Fruit fly (Drosophila melanogaster) whole organism, embryonic: ENCODE data around the gene LIMK1.

Source experiments
- CG10462 ChIP-seq: fragments of 200-800 bp; sonication (Bioruptor generic); optimal IDR thresholded peaks from 2 replicates; lab custom pipeline; 2016; ENCODE audit warnings: missing biosample characterization, missing genetic modification characterization
- CG10543 ChIP-seq: fragments of 200-800 bp; sonication (Bioruptor generic); optimal IDR thresholded peaks from 3 replicates; lab custom pipeline; 2017; ENCODE audit warnings: missing biosample characterization, mild to moderate bottlenecking, missing genetic modification characterization, moderate library complexity
- CG10654 ChIP-seq: fragments of 200-800 bp; sonication (Bioruptor generic); optimal IDR thresholded peaks from 2 replicates; lab custom pipeline; 2016; ENCODE audit warnings: missing biosample characterization, missing genetic modification characterization
- CG11398 ChIP-seq: fragments of 200-800 bp; sonication (Bioruptor generic); optimal IDR thresholded peaks from 2 replicates; lab custom pipeline; 2016; ENCODE audit warnings: missing biosample characterization, missing genetic modification characterization
- CG11456 ChIP-seq: fragments of 200-800 bp; sonication (Bioruptor generic); IDR thresholded peaks from 3 replicates; pipeline ENCODE4 v1.3.6; 2022; ENCODE audit warnings: missing biosample characterization, missing genetic modification characterization
- CG12071 ChIP-seq: fragments of 200-800 bp; sonication (Bioruptor generic); optimal IDR thresholded peaks from 3 replicates; lab custom pipeline; 2018; ENCODE audit warnings: missing biosample characterization, mild to moderate bottlenecking, missing genetic modification characterization
- CG1233 ChIP-seq: fragments of 200-800 bp; sonication (Bioruptor generic); optimal IDR thresholded peaks from 4 replicates; lab custom pipeline; 2018; ENCODE audit warnings: missing biosample characterization, mild to moderate bottlenecking, missing genetic modification characterization
- CG12391 ChIP-seq: fragments of 200-800 bp; sonication (Bioruptor generic); optimal IDR thresholded peaks from 3 replicates; lab custom pipeline; 2018; ENCODE audit warnings: missing biosample characterization, mild to moderate bottlenecking, missing genetic modification characterization, moderate library complexity
- CG12942 ChIP-seq: fragments of 200-800 bp; sonication (Bioruptor generic); optimal IDR thresholded peaks from 3 replicates; lab custom pipeline; 2016; ENCODE audit warnings: missing biosample characterization, missing genetic modification characterization
- CG14014 ChIP-seq: fragments of 200-800 bp; sonication (Bioruptor generic); IDR thresholded peaks from 2 replicates; pipeline ENCODE4 v1.3.6; 2022; ENCODE audit warnings: missing biosample characterization, missing genetic modification characterization
- CG15073 ChIP-seq: fragments of 200-800 bp; sonication (Bioruptor generic); optimal IDR thresholded peaks from 2 replicates; lab custom pipeline; 2016; ENCODE audit warnings: missing biosample characterization, missing genetic modification characterization
- CG17361 ChIP-seq: fragments of 200-800 bp; sonication (Bioruptor generic); IDR thresholded peaks from 3 replicates; pipeline ENCODE4 v1.3.6; 2022; ENCODE audit warnings: missing biosample characterization, missing genetic modification characterization
- CG2120 ChIP-seq: fragments of 200-800 bp; sonication (Bioruptor generic); optimal IDR thresholded peaks from 3 replicates; lab custom pipeline; 2016; ENCODE audit warnings: missing biosample characterization, missing genetic modification characterization
- CG2129 ChIP-seq: fragments of 200-800 bp; sonication (Bioruptor generic); IDR thresholded peaks from 2 replicates; pipeline ENCODE4 v1.3.6; 2022; ENCODE audit warnings: missing biosample characterization, missing genetic modification characterization; ENCODE audit not compliant: partially characterized antibody
- CG30403 ChIP-seq: fragments of 200-800 bp; sonication (Bioruptor generic); optimal IDR thresholded peaks from 3 replicates; lab custom pipeline; 2016; ENCODE audit warnings: missing biosample characterization, missing genetic modification characterization
- CG31365 ChIP-seq: fragments of 200-800 bp; sonication (Bioruptor generic); optimal IDR thresholded peaks from 2 replicates; lab custom pipeline; 2018; ENCODE audit warnings: missing biosample characterization, mild to moderate bottlenecking, missing genetic modification characterization
- CG34422 ChIP-seq: fragments of 200-800 bp; sonication (Bioruptor generic); IDR thresholded peaks from 3 replicates; pipeline ENCODE4 v1.3.6; 2022; ENCODE audit warnings: missing biosample characterization, missing genetic modification characterization
- CG4282 ChIP-seq: fragments of 200-800 bp; sonication (Bioruptor generic); optimal IDR thresholded peaks from 2 replicates; lab custom pipeline; 2016; ENCODE audit warnings: missing biosample characterization, missing genetic modification characterization
- CG6175 ChIP-seq: fragments of 200-800 bp; sonication (Bioruptor generic); IDR thresholded peaks from 3 replicates; pipeline ENCODE4 v1.3.6; 2022; ENCODE audit warnings: missing biosample characterization, missing genetic modification characterization
- CG7556 ChIP-seq: fragments of 200-800 bp; sonication (Bioruptor generic); optimal IDR thresholded peaks from 2 replicates; lab custom pipeline; 2017; ENCODE audit warnings: missing biosample characterization, mild to moderate bottlenecking, missing genetic modification characterization
- CG7745 ChIP-seq: fragments of 200-800 bp; sonication (Bioruptor generic); optimal IDR thresholded peaks from 2 replicates; lab custom pipeline; 2018; ENCODE audit warnings: missing biosample characterization, mild to moderate bottlenecking, missing genetic modification characterization, moderate library complexity
- CG9727 ChIP-seq: fragments of 200-800 bp; sonication (Bioruptor generic); optimal IDR thresholded peaks from 3 replicates; lab custom pipeline; 2017; ENCODE audit warnings: missing biosample characterization, mild to moderate bottlenecking, missing genetic modification characterization
- CG9817 ChIP-seq: fragments of 200-800 bp; sonication (Bioruptor generic); optimal IDR thresholded peaks from 2 replicates; lab custom pipeline; 2018; ENCODE audit warnings: missing biosample characterization, mild to moderate bottlenecking, missing genetic modification characterization, moderate library complexity
- CHES-1-like ChIP-seq: fragments of 200-800 bp; sonication (Bioruptor generic); optimal IDR thresholded peaks from 2 replicates; lab custom pipeline; 2016; ENCODE audit warnings: missing biosample characterization, missing genetic modification characterization
- Dad ChIP-seq: fragments of 200-800 bp; sonication (Bioruptor generic); optimal IDR thresholded peaks from 3 replicates; lab custom pipeline; 2016; ENCODE audit warnings: missing biosample characterization, missing genetic modification characterization
- Dip3 ChIP-seq: fragments of 200-800 bp; sonication (Bioruptor generic); optimal IDR thresholded peaks from 3 replicates; lab custom pipeline; 2016; ENCODE audit warnings: missing biosample characterization, missing genetic modification characterization
- Elba2 ChIP-seq: fragments of 200-800 bp; sonication (Bioruptor generic); optimal IDR thresholded peaks from 3 replicates; lab custom pipeline; 2016; ENCODE audit warnings: missing biosample characterization, missing genetic modification characterization
- Fer3 ChIP-seq: fragments of 200-800 bp; sonication (Bioruptor generic); optimal IDR thresholded peaks from 2 replicates; lab custom pipeline; 2018; ENCODE audit warnings: missing biosample characterization, mild to moderate bottlenecking, missing genetic modification characterization, moderate library complexity
- Hr78 ChIP-seq, 2 experiments: fragments of 200-800 bp in 1 of 2; fragments of >200 bp in 1 of 2; sonication (Bioruptor generic) in 1 of 2; optimal IDR thresholded peaks; 2 replicates each; lab custom pipeline; 2017 to 2019; ENCODE audit warnings: missing biosample characterization in 2 of 2, missing genetic modification characterization in 2 of 2, mild to moderate bottlenecking in 1 of 2, moderate library complexity in 1 of 2
- Hsf ChIP-seq: fragments of 200-800 bp; sonication (Bioruptor generic); optimal IDR thresholded peaks from 3 replicates; lab custom pipeline; 2016; ENCODE audit warnings: missing biosample characterization, missing genetic modification characterization
- MTF-1 ChIP-seq: fragments of 200-800 bp; sonication (Bioruptor generic); optimal IDR thresholded peaks from 2 replicates; lab custom pipeline; 2018; ENCODE audit warnings: missing biosample characterization, mild to moderate bottlenecking, missing genetic modification characterization, borderline replicate concordance
- Mad ChIP-seq: fragments of 200-800 bp; sonication (Bioruptor generic); optimal IDR thresholded peaks from 2 replicates; lab custom pipeline; 2016; ENCODE audit warnings: missing biosample characterization, missing genetic modification characterization
- NfI ChIP-seq: fragments of 200-800 bp; sonication (Bioruptor generic); optimal IDR thresholded peaks from 3 replicates; lab custom pipeline; 2018; ENCODE audit warnings: missing biosample characterization, mild to moderate bottlenecking, missing genetic modification characterization, moderate library complexity
- Opbp ChIP-seq: fragments of 200-800 bp; sonication (Bioruptor generic); IDR thresholded peaks from 3 replicates; pipeline ENCODE4 v1.3.6; 2022; ENCODE audit warnings: missing biosample characterization, missing genetic modification characterization; ENCODE audit not compliant: partially characterized antibody
- abd-A ChIP-seq: fragments of 200-800 bp; sonication (Bioruptor generic); optimal IDR thresholded peaks from 3 replicates; lab custom pipeline; 2019; ENCODE audit warnings: missing biosample characterization, mild to moderate bottlenecking, missing genetic modification characterization, moderate library complexity
- ato ChIP-seq: fragments of 200-800 bp; sonication (Bioruptor generic); IDR thresholded peaks from 2 replicates; pipeline ENCODE4 v1.3.6; 2022; ENCODE audit warnings: missing biosample characterization, missing genetic modification characterization; ENCODE audit not compliant: partially characterized antibody
- caup ChIP-seq: fragments of 200-800 bp; sonication (Bioruptor generic); optimal IDR thresholded peaks from 3 replicates; lab custom pipeline; 2017; ENCODE audit warnings: missing biosample characterization, mild to moderate bottlenecking, missing genetic modification characterization, moderate library complexity; ENCODE audit not compliant: severe bottlenecking
- corto ChIP-seq: fragments of 200-800 bp; sonication (Bioruptor generic); optimal IDR thresholded peaks from 2 replicates; lab custom pipeline; 2016; ENCODE audit warnings: missing biosample characterization, mild to moderate bottlenecking, missing genetic modification characterization, moderate library complexity
- lov ChIP-seq, 2 experiments: fragments of 200-800 bp in 1 of 2; fragments of >200 bp in 1 of 2; sonication (Bioruptor generic) in 1 of 2; IDR thresholded peaks in 1 of 2; optimal IDR thresholded peaks in 1 of 2; 2 replicates in 1 of 2; 3 replicates in 1 of 2; pipeline versions ENCODE4 v1.3.6 to Lab custom; 2017 to 2022; ENCODE audit warnings: missing biosample characterization in 1 of 2, missing genetic modification characterization in 1 of 2
- pfk ChIP-seq: fragments of 200-800 bp; sonication (Bioruptor generic); optimal IDR thresholded peaks from 2 replicates; lab custom pipeline; 2018; ENCODE audit warnings: missing biosample characterization, mild to moderate bottlenecking, missing genetic modification characterization, moderate library complexity
- pita ChIP-seq: fragments of 200-800 bp; sonication (Bioruptor generic); optimal IDR thresholded peaks from 2 replicates; lab custom pipeline; 2017; ENCODE audit warnings: missing biosample characterization, mild to moderate bottlenecking, missing genetic modification characterization
- rib ChIP-seq: fragments of 200-800 bp; sonication (Bioruptor generic); IDR thresholded peaks from 2 replicates; pipeline ENCODE4 v1.3.6; 2022; ENCODE audit warnings: missing biosample characterization, missing genetic modification characterization
- ro ChIP-seq: fragments of 200-800 bp; sonication (Bioruptor generic); IDR thresholded peaks from 2 replicates; pipeline ENCODE4 v1.3.6; 2022; ENCODE audit warnings: missing biosample characterization, missing genetic modification characterization
- sim ChIP-seq: fragments of 200-800 bp; sonication (Bioruptor generic); IDR thresholded peaks from 2 replicates; pipeline ENCODE4 v1.3.6; 2022; ENCODE audit warnings: missing biosample characterization, missing genetic modification characterization
- sna ChIP-seq: fragments of 200-800 bp; sonication (Bioruptor generic); IDR thresholded peaks from 2 replicates; pipeline ENCODE4 v1.3.6; 2022; ENCODE audit warnings: missing biosample characterization, missing genetic modification characterization; ENCODE audit not compliant: partially characterized antibody
- vnd ChIP-seq: fragments of 200-800 bp; sonication (Bioruptor generic); IDR thresholded peaks from 3 replicates; pipeline ENCODE4 v1.3.6; 2022; ENCODE audit warnings: missing biosample characterization, missing genetic modification characterization; ENCODE audit not compliant: partially characterized antibody
- wdn ChIP-seq: fragments of 200-800 bp; sonication (Bioruptor generic); IDR thresholded peaks from 2 replicates; pipeline ENCODE4 v1.3.6; 2022; ENCODE audit warnings: missing biosample characterization, missing genetic modification characterization
- zen2 ChIP-seq: fragments of 200-800 bp; sonication (Bioruptor generic); IDR thresholded peaks from 3 replicates; pipeline ENCODE4 v1.3.6; 2022; ENCODE audit warnings: missing biosample characterization, missing genetic modification characterization; ENCODE audit not compliant: partially characterized antibody

LIMK1 gene

dm6 chrX:12579506-12579999, 12.4 kb downstream of the LIMK1 start (continued):
- peak; percentile 93 for TF ChIP-seq Mad (GFP tag; lab: Kevin White, UChicago)
- no peak for TF ChIP-seq pfk (GFP tag; lab: Kevin White, UChicago)
- TF ChIP-seq CG12391 (tag; lab: Kevin White, UChicago): peak; percentile 95
- TF ChIP-seq CHES-1-like (GFP tag; lab: Kevin White, UChicago): peak; percentile 97
- peak; percentile 96 for TF ChIP-seq caup
- TF ChIP-seq CG30403 (GFP tag; lab: Kevin White, UChicago): peak; percentile 96
- TF ChIP-seq CG17361 (GFP tag; lab: Robert Waterston, UW): peak; percentile 98
- peak; percentile 97 for TF ChIP-seq NfI (GFP tag; lab: Kevin White, UChicago)
- peak; percentile 89 for TF ChIP-seq wdn (GFP tag; lab: Robert Waterston, UW)
- TF ChIP-seq CG12071 (GFP tag; lab: Kevin White, UChicago): peak; percentile 92
- peak; percentile 87 for TF ChIP-seq CG10462 (GFP tag; lab: Kevin White, UChicago)
- TF ChIP-seq CG11456 (GFP tag; lab: Robert Waterston, UW): peak; percentile 92
- no peak for TF ChIP-seq lov (optimal IDR thresholded peaks at IDR 0.05; lab: Kevin White, UChicago)
- peak; percentile 54; the same call in 1 of the 3 replicates for TF ChIP-seq lov (GFP tag; IDR thresholded peaks at IDR 0.05; lab: Robert Waterston, UW)
- peak; percentile 78 for TF ChIP-seq MTF-1 (GFP tag; lab: Kevin White, UChicago)
- TF ChIP-seq Hr78 (GFP tag; optimal IDR thresholded peaks at IDR 0.05; lab: Kevin White, UChicago): peak in 1 of 2 experiments; percentile 76
- TF ChIP-seq sna (GFP tag; lab: Robert Waterston, UW): no peak
- peak; percentile 72; the same call in 2 of the 3 replicates for TF ChIP-seq CG6175 (GFP tag; lab: Robert Waterston, UW)
- TF ChIP-seq Elba2: peak; percentile 96
- TF ChIP-seq CG10654 (GFP tag; lab: Kevin White, UChicago): peak; percentile 91
- peak; percentile 98 for TF ChIP-seq CG2120 (GFP tag; lab: Kevin White, UChicago)
- peak; percentile 69 for TF ChIP-seq CG15073
- TF ChIP-seq ato (GFP tag; lab: Robert Waterston, UW): no peak
- no peak for TF ChIP-seq pita (GFP tag; lab: Kevin White, UChicago)
- TF ChIP-seq corto: peak; percentile 89
- peak; percentile 97 for TF ChIP-seq CG7556 (GFP tag; lab: Kevin White, UChicago)
- peak; percentile 96 for TF ChIP-seq Fer3 (tag; lab: Kevin White, UChicago)
- TF ChIP-seq Opbp: no peak
- TF ChIP-seq Dip3 (GFP tag; lab: Kevin White, UChicago): peak; percentile 94
- TF ChIP-seq CG31365 (tag; lab: Kevin White, UChicago): peak; percentile 80
- TF ChIP-seq CG14014 (GFP tag; lab: Robert Waterston, UW): peak; percentile 95
- no peak for TF ChIP-seq CG2129 (GFP tag; lab: Robert Waterston, UW)
- peak; percentile 76; the same call in 1 of the 2 replicates for TF ChIP-seq rib (GFP tag; lab: Robert Waterston, UW)
- peak; percentile 74 for TF ChIP-seq ro
- TF ChIP-seq CG7745: no peak
- TF ChIP-seq CG11398 (GFP tag; lab: Kevin White, UChicago): peak; percentile 93
- peak; percentile 74 for TF ChIP-seq sim (GFP tag; lab: Robert Waterston, UW)
- TF ChIP-seq CG10543 (GFP tag; lab: Kevin White, UChicago): peak; percentile 95
- TF ChIP-seq CG34422 (GFP tag; lab: Robert Waterston, UW): peak; percentile 89
- peak; percentile 93 for TF ChIP-seq Dad (GFP tag; lab: Kevin White, UChicago)
- TF ChIP-seq CG1233 (GFP tag; lab: Kevin White, UChicago): peak; percentile 93
- TF ChIP-seq CG4282: peak; percentile 93
- peak; percentile 97 for TF ChIP-seq Hsf (GFP tag; lab: Kevin White, UChicago)
- TF ChIP-seq zen2 (GFP tag; lab: Robert Waterston, UW): no peak
- TF ChIP-seq CG12942: peak; percentile 88
- TF ChIP-seq CG9727 (GFP tag; lab: Kevin White, UChicago): peak; percentile 96
- TF ChIP-seq vnd (GFP tag; lab: Robert Waterston, UW): no peak
- peak; percentile 80 for TF ChIP-seq abd-A (tag; lab: Kevin White, UChicago)
- TF ChIP-seq CG9817 (tag; lab: Kevin White, UChicago): peak; percentile 96
